Worm (Caenorhabditis elegans) whole organism, dauer: ENCODE results near the gene catp-5.

Experiments used
- unc-62 ChIP-seq: sonication (generic microtip); optimal IDR thresholded peaks from 2 replicates; lab custom pipeline; 2017; ENCODE audit warnings: missing biosample characterization, missing genetic modification reagents, missing genetic modification characterization

The catp-5 gene

ce11 chrX:8054478-8054877 is 44.2 kb downstream of the catp-5 start:
- TF ChIP-seq unc-62 (GFP tag; lab: Kevin White, UChicago): no peak

DNA sequence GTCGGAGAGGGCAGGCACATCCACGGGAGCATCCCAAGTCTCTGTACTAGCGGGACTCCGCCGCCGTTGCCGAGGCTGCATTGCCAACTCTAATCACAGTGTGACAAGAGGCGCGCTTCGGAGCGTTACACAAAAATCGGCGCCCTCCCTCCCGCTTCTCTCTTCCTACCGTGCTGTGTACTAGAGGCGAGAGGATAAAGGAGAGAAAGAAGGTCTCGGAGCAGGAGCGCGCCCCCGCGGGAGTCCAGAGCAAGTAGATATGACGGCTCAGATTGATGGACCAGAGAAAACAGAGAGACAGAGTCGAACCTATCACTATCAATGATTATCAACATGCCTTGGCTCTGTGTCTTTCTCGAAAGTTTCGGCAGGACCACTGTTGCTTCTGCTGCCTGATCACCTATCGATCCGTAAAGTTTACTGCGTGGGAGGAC is 45.6 kb downstream of the catp-5 start:
- TF ChIP-seq unc-62 (GFP tag; lab: Kevin White, UChicago): no peak

DNA sequence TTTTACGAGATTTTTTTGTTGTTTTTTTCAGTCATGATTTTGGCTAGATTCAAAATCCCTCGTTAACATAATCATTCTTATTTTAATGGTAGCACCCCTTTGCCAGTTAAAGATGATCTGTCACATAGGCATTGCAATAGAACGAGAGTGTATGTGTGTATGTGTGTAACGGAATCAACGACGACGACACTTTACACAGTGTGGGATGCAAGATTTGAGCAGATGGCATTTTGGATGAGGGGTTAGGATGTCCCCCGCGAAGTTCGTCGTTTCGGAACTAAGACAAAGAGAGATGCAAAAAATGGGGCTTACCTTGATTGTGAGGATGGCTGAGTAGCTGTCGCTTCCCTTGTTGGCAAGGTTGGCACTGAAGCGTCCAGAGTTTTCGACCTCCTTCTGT is 46.6 kb downstream of the catp-5 start:
- no peak for TF ChIP-seq unc-62 (GFP tag; lab: Kevin White, UChicago)

- TF ChIP-seq unc-62 (GFP tag; lab: Kevin White, UChicago): no peak
Measured at ce11 chrX:8048637-8049036, 50.0 kb downstream of the catp-5 start.

ce11 chrX:8045152-8045551 is 53.5 kb downstream of the catp-5 start, which contains the start of gene C18A11.4:
TSS of gene C18A11.4 (plus strand) at chrX:8045518.
- no peak for TF ChIP-seq unc-62 (GFP tag; lab: Kevin White, UChicago)

DNA sequence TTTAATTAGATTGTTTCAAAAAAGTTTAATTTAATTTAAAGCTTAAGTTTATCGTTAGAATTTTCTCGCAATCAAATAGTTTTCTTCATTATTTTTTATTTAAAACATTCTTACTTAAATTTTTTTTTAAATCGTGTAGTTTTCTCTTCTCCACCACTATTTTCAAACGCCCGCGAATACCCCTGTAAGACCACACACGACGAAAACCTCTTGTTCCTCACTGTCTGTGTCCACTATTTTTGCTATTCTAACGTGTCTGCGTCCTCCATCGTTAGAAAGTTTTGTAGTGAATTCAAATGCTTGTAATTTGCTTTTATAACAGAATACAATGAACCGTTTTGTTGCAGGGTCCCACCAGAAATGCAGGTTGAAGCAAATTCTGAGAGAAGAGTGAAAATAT is 57.7 kb downstream of the catp-5 start, which contains the start of gene xol-1:
Gene xol-1 (plus strand): TSS at position 347 of the 400 bp plus-strand sequence.
- TF ChIP-seq unc-62 (GFP tag; lab: Kevin White, UChicago): no peak
